Fruit fly (Drosophila melanogaster) whole organism, prepupa: ENCODE data around the gene Eip75B.

Source experiments
- Blimp-1 ChIP-seq: fragments of 200-800 bp; sonication (Bioruptor generic); optimal IDR thresholded peaks from 3 replicates; lab custom pipeline; 2017; ENCODE audit warnings: missing biosample characterization, missing genetic modification characterization, mild to moderate bottlenecking, moderate library complexity, missing genetic modification reagents
- CG10631 ChIP-seq: fragments of 200-800 bp; sonication (Bioruptor generic); optimal IDR thresholded peaks from 2 replicates; lab custom pipeline; 2016; ENCODE audit warnings: missing biosample characterization, missing genetic modification characterization
- CG10669 ChIP-seq: fragments of 200-800 bp; sonication (Bioruptor generic); optimal IDR thresholded peaks from 3 replicates; lab custom pipeline; 2018; ENCODE audit warnings: missing biosample characterization, mild to moderate bottlenecking, missing genetic modification characterization, moderate library complexity
- CG11294 ChIP-seq: fragments of 200-800 bp; sonication (Bioruptor generic); IDR thresholded peaks from 2 replicates; pipeline ENCODE4 v1.3.6; 2022; ENCODE audit warnings: missing biosample characterization, missing genetic modification characterization
- CG11762 ChIP-seq: fragments of 200-800 bp; sonication (Bioruptor generic); optimal IDR thresholded peaks from 3 replicates; lab custom pipeline; 2016; ENCODE audit warnings: missing biosample characterization, missing genetic modification characterization; ENCODE audit not compliant: insufficient read depth
- CG11902 ChIP-seq: fragments of 200-800 bp; sonication (Bioruptor generic); optimal IDR thresholded peaks from 3 replicates; lab custom pipeline; 2016; ENCODE audit warnings: missing biosample characterization, missing genetic modification characterization
- CG15336 ChIP-seq: fragments of 200-800 bp; sonication (Bioruptor generic); IDR thresholded peaks from 2 replicates; pipeline ENCODE4 v1.3.6; 2022; ENCODE audit warnings: missing biosample characterization, missing genetic modification characterization
- CG1621 ChIP-seq: fragments of 200-800 bp; sonication (Bioruptor generic); optimal IDR thresholded peaks from 3 replicates; lab custom pipeline; 2018; ENCODE audit warnings: missing biosample characterization, mild to moderate bottlenecking, missing genetic modification characterization
- CG3032 ChIP-seq: fragments of 200-800 bp; optimal IDR thresholded peaks from 2 replicates; lab custom pipeline; 2019; ENCODE audit warnings: missing biosample characterization, mild to moderate bottlenecking, missing genetic modification characterization, moderate library complexity
- CG34406 ChIP-seq: fragments of 200-800 bp; sonication (Bioruptor generic); optimal IDR thresholded peaks from 3 replicates; lab custom pipeline; 2016; ENCODE audit warnings: missing biosample characterization, missing genetic modification characterization
- CG4318 ChIP-seq: fragments of 200-800 bp; sonication (Bioruptor generic); optimal IDR thresholded peaks from 3 replicates; lab custom pipeline; 2017; ENCODE audit warnings: missing biosample characterization, mild to moderate bottlenecking, missing genetic modification characterization
- CG6276 ChIP-seq: fragments of 200-800 bp; sonication (Bioruptor generic); optimal IDR thresholded peaks from 2 replicates; lab custom pipeline; 2017; ENCODE audit warnings: missing biosample characterization, mild to moderate bottlenecking, missing genetic modification characterization
- CG6792 ChIP-seq: fragments of 200-800 bp; sonication (Bioruptor generic); optimal IDR thresholded peaks from 3 replicates; lab custom pipeline; 2016; ENCODE audit warnings: missing biosample characterization, missing genetic modification characterization
- CG6808 ChIP-seq: fragments of 200-800 bp; sonication (Bioruptor generic); optimal IDR thresholded peaks from 3 replicates; lab custom pipeline; 2017; ENCODE audit warnings: missing biosample characterization, missing genetic modification characterization, mild to moderate bottlenecking, moderate library complexity, missing genetic modification reagents
- CG6854 ChIP-seq: fragments of 200-800 bp; sonication (Bioruptor generic); optimal IDR thresholded peaks from 2 replicates; lab custom pipeline; 2017; ENCODE audit warnings: missing biosample characterization, mild to moderate bottlenecking, missing genetic modification characterization
- CG8119 ChIP-seq: fragments of 200-800 bp; sonication (Bioruptor generic); IDR thresholded peaks from 3 replicates; pipeline ENCODE4 v1.3.6; 2022; ENCODE audit warnings: missing biosample characterization, missing genetic modification characterization
- CG8319 ChIP-seq: fragments of 200-800 bp; sonication (Bioruptor generic); optimal IDR thresholded peaks from 3 replicates; lab custom pipeline; 2016; ENCODE audit warnings: missing biosample characterization, missing genetic modification characterization
- CG9139 ChIP-seq: fragments of 200-800 bp; sonication (Bioruptor generic); optimal IDR thresholded peaks from 3 replicates; lab custom pipeline; 2017; ENCODE audit warnings: missing biosample characterization, mild to moderate bottlenecking, missing genetic modification characterization
- Eip78C ChIP-seq: fragments of 200-800 bp; sonication (Bioruptor generic); peaks from one replicate; lab custom pipeline; 2016; ENCODE audit warnings: missing biosample characterization, missing genetic modification characterization
- Eip93F ChIP-seq: fragments of 200-800 bp; sonication (Bioruptor generic); optimal IDR thresholded peaks from 2 replicates; lab custom pipeline; 2016; ENCODE audit warnings: missing biosample characterization, mild to moderate bottlenecking, missing genetic modification characterization
- Ets21C ChIP-seq: fragments of 200-800 bp; sonication (Bioruptor generic); optimal IDR thresholded peaks from 3 replicates; lab custom pipeline; 2016; ENCODE audit warnings: missing biosample characterization, missing genetic modification characterization
- Gug ChIP-seq: fragments of 200-800 bp; sonication (Bioruptor generic); IDR thresholded peaks from 2 replicates; pipeline ENCODE4 v1.3.6; 2022; ENCODE audit warnings: missing biosample characterization, missing genetic modification characterization
- Lpt ChIP-seq: fragments of 200-800 bp; sonication (Bioruptor generic); optimal IDR thresholded peaks from 3 replicates; lab custom pipeline; 2016; ENCODE audit warnings: missing biosample characterization, missing genetic modification characterization
- Met ChIP-seq: fragments of 200-800 bp; sonication (Bioruptor generic); optimal IDR thresholded peaks from 3 replicates; lab custom pipeline; 2016; ENCODE audit warnings: missing biosample characterization, missing genetic modification characterization
- OdsH ChIP-seq: fragments of 200-800 bp; sonication (Bioruptor generic); optimal IDR thresholded peaks from 3 replicates; lab custom pipeline; 2016; ENCODE audit warnings: missing biosample characterization, missing genetic modification characterization
- Sox102F ChIP-seq: fragments of 200-800 bp; sonication (Bioruptor generic); optimal IDR thresholded peaks from 2 replicates; lab custom pipeline; 2016; ENCODE audit warnings: missing biosample characterization, mild to moderate bottlenecking, missing genetic modification characterization
- achi ChIP-seq: fragments of 200-800 bp; sonication (Bioruptor generic); optimal IDR thresholded peaks from 3 replicates; lab custom pipeline; 2016; ENCODE audit warnings: missing biosample characterization, missing genetic modification characterization
- dac ChIP-seq: fragments of 200-800 bp; sonication (Bioruptor generic); optimal IDR thresholded peaks from 2 replicates; lab custom pipeline; 2017; ENCODE audit warnings: missing biosample characterization, mild to moderate bottlenecking, missing genetic modification characterization
- dsx ChIP-seq: fragments of 200-800 bp; optimal IDR thresholded peaks from 3 replicates; lab custom pipeline; 2019; ENCODE audit warnings: missing biosample characterization, mild to moderate bottlenecking, missing genetic modification characterization, moderate library complexity; ENCODE audit not compliant: poor library complexity, severe bottlenecking
- eg ChIP-seq: fragments of 200-800 bp; sonication (Bioruptor generic); IDR thresholded peaks from 3 replicates; pipeline ENCODE4 v1.3.6; 2022; ENCODE audit warnings: missing biosample characterization, missing genetic modification characterization
- esn ChIP-seq: fragments of 200-800 bp; sonication (Bioruptor generic); optimal IDR thresholded peaks from 2 replicates; lab custom pipeline; 2016; ENCODE audit warnings: missing biosample characterization, mild to moderate bottlenecking, missing genetic modification characterization, moderate library complexity
- fd59A ChIP-seq: fragments of 200-800 bp; sonication (Bioruptor generic); optimal IDR thresholded peaks from 2 replicates; lab custom pipeline; 2017; ENCODE audit warnings: missing biosample characterization, mild to moderate bottlenecking, missing genetic modification characterization, missing genetic modification reagents
- fd85E ChIP-seq: fragments of 200-800 bp; sonication (Bioruptor generic); optimal IDR thresholded peaks from 3 replicates; lab custom pipeline; 2016; ENCODE audit warnings: missing biosample characterization, missing genetic modification characterization
- fkh ChIP-seq: fragments of 200-800 bp; sonication (Bioruptor generic); optimal IDR thresholded peaks from 3 replicates; lab custom pipeline; 2017; ENCODE audit warnings: missing biosample characterization, mild to moderate bottlenecking, missing genetic modification characterization, moderate library complexity
- pdm3 ChIP-seq: fragments of 200-800 bp; sonication (Bioruptor generic); optimal IDR thresholded peaks from 3 replicates; lab custom pipeline; 2016; ENCODE audit warnings: missing biosample characterization, missing genetic modification characterization
- salr ChIP-seq, 2 experiments: fragments of 200-800 bp; sonication (Bioruptor generic); optimal IDR thresholded peaks; 3 replicates each; lab custom pipeline; 2016 to 2018; ENCODE audit warnings: missing biosample characterization in 2 of 2, missing genetic modification characterization in 2 of 2, mild to moderate bottlenecking in 1 of 2
- spab ChIP-seq: fragments of 200-800 bp; sonication (Bioruptor generic); optimal IDR thresholded peaks from 2 replicates; lab custom pipeline; 2017; ENCODE audit warnings: missing biosample characterization, mild to moderate bottlenecking, missing genetic modification characterization, missing genetic modification reagents
- ss ChIP-seq, 2 experiments: fragments of 200-800 bp; sonication (Bioruptor generic); optimal IDR thresholded peaks; 2 replicates in 1 of 2; 3 replicates in 1 of 2; lab custom pipeline; 2017 to 2018; ENCODE audit warnings: mild to moderate bottlenecking in 2 of 2, missing biosample characterization in 2 of 2, missing genetic modification characterization in 2 of 2, moderate library complexity in 1 of 2
- svp ChIP-seq: fragments of 200-800 bp; sonication (Bioruptor generic); peaks from one replicate; lab custom pipeline; 2016; ENCODE audit warnings: missing biosample characterization, missing genetic modification characterization
- topi ChIP-seq: fragments of 200-800 bp; sonication (Bioruptor generic); optimal IDR thresholded peaks from 3 replicates; lab custom pipeline; 2016; ENCODE audit warnings: missing biosample characterization, missing genetic modification characterization
- vri ChIP-seq: fragments of 200-800 bp; sonication (Bioruptor generic); optimal IDR thresholded peaks from 3 replicates; lab custom pipeline; 2016; ENCODE audit warnings: missing biosample characterization, mild to moderate bottlenecking, missing genetic modification characterization

Eip75B gene

DNA sequence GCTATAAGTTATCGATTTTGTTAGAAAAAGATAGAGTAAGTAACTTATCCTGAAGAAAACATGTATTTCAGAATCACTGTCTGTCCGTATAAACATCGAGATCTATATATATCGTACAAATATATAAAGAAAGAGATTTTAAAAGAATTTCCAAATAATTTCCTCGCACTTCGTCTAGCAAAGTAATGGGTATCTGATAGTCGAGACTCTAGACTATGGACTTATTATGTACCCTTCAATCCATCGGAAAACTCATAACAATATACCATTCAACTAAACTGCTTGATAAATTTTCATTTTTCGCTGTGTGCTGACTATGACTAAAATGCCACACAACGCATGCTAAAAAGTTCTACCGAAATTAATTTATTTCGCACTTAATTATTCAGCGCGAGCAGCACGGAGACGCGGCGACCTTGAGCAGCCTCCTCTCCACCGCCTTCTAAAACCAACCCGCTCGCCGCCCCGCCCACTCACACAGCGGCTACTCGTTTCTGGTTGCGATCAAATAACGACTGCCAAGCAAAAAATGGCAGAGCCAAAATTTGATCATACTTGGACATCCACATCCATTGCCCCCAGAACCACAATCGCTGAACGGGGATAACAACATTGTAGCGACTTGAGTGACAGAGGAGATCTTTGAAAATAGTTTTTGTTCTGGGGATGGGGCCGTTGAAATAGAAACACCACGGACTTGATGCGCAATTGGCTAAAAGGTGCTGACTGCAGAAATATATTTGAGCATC is 148.5 kb downstream of the Eip75B start:
- TF ChIP-seq CG6854 (GFP tag; lab: Kevin White, UChicago) (no peak), dsx (GFP tag; lab: Kevin White, UChicago) (peak; percentile 18)

dm6 chr3L:17913966-17914540 is 150.4 kb downstream of the Eip75B start:
- TF ChIP-seq svp (GFP tag; lab: Kevin White, UChicago), result no peak
- TF ChIP-seq CG6276 (GFP tag; lab: Kevin White, UChicago), result no peak
- TF ChIP-seq CG1621 (tag; lab: Kevin White, UChicago), result no peak
- no peak for TF ChIP-seq Met
- no peak for TF ChIP-seq achi (GFP tag; lab: Kevin White, UChicago)
- TF ChIP-seq CG34406 (GFP tag; lab: Kevin White, UChicago), result no peak
- no peak for TF ChIP-seq Lpt (GFP tag; lab: Kevin White, UChicago)
- TF ChIP-seq CG8319 (GFP tag; lab: Kevin White, UChicago), result no peak
- no peak for TF ChIP-seq OdsH
- TF ChIP-seq CG11902 (GFP tag; lab: Kevin White, UChicago), result no peak
- TF ChIP-seq CG10669 (GFP tag; lab: Kevin White, UChicago), result no peak
- no peak for TF ChIP-seq Sox102F (GFP tag; lab: Kevin White, UChicago)
- TF ChIP-seq Gug, result no peak
- no peak for TF ChIP-seq CG10631 (GFP tag; lab: Kevin White, UChicago)
- peak; percentile 25 for TF ChIP-seq vri
- no peak for TF ChIP-seq CG6808
- TF ChIP-seq CG8119 (GFP tag; lab: Robert Waterston, UW), result peak; percentile 43; the same call in 2 of the 3 replicates
- TF ChIP-seq dsx (GFP tag; lab: Kevin White, UChicago), result no peak
- TF ChIP-seq eg (GFP tag; lab: Robert Waterston, UW), result no peak
- no peak for TF ChIP-seq fkh (GFP tag; lab: Kevin White, UChicago)
- TF ChIP-seq CG11762, result no peak
- TF ChIP-seq ss (GFP tag; optimal IDR thresholded peaks at IDR 0.05; lab: Kevin White, UChicago), result peak; percentile 4 to 14
- peak; percentile 29; the same call in 1 of the 2 replicates for TF ChIP-seq CG15336 (GFP tag; lab: Robert Waterston, UW)
- TF ChIP-seq spab (GFP tag; lab: Kevin White, UChicago), result no peak
- TF ChIP-seq Ets21C (GFP tag; lab: Kevin White, UChicago), result no peak
- TF ChIP-seq CG11294, result no peak
- TF ChIP-seq CG9139 (GFP tag; lab: Kevin White, UChicago), result peak; percentile 12
- TF ChIP-seq topi (GFP tag; lab: Kevin White, UChicago), result no peak
- TF ChIP-seq CG6854 (GFP tag; lab: Kevin White, UChicago), result peak; percentile 3
- no peak for TF ChIP-seq esn
- no peak for TF ChIP-seq CG4318
- TF ChIP-seq Eip93F (GFP tag; lab: Kevin White, UChicago), result no peak
- no peak for TF ChIP-seq dac (GFP tag; lab: Kevin White, UChicago)
- TF ChIP-seq pdm3 (GFP tag; lab: Kevin White, UChicago), result no peak
- no peak for TF ChIP-seq CG6792
- no peak for TF ChIP-seq salr (GFP tag; optimal IDR thresholded peaks at IDR 0.05; lab: Kevin White, UChicago)
- TF ChIP-seq fd85E (GFP tag; lab: Kevin White, UChicago), result no peak
- no peak for TF ChIP-seq fd59A (GFP tag; lab: Kevin White, UChicago)
- no peak for TF ChIP-seq CG3032 (tag; lab: Kevin White, UChicago)
- peak; percentile 37 for TF ChIP-seq Eip78C
- TF ChIP-seq Blimp-1 (GFP tag; lab: Kevin White, UChicago), result no peak
